Fruit fly (Drosophila melanogaster) whole organism, wandering third instar larva: ENCODE data around the gene CG12426.

Source experiments
- CG32264 ChIP-seq: fragments of 200-800 bp; sonication (Bioruptor generic); optimal IDR thresholded peaks from 2 replicates; lab custom pipeline; 2016; ENCODE audit warnings: missing biosample characterization, missing genetic modification characterization
- CG9705 ChIP-seq: fragments of 200-800 bp; sonication (Bioruptor generic); optimal IDR thresholded peaks from 2 replicates; lab custom pipeline; 2018; ENCODE audit warnings: missing biosample characterization, mild to moderate bottlenecking, missing genetic modification characterization
- CrebA ChIP-seq: fragments of 200-800 bp; sonication (Bioruptor generic); optimal IDR thresholded peaks from 2 replicates; lab custom pipeline; 2016; ENCODE audit warnings: missing biosample characterization, mild to moderate bottlenecking, missing genetic modification characterization, borderline replicate concordance
- Dfd ChIP-seq: fragments of >200 bp; optimal IDR thresholded peaks from 2 replicates; lab custom pipeline; 2017; ENCODE audit warnings: missing biosample characterization, missing genetic modification characterization
- Dif ChIP-seq: fragments of 200-275, 200-300 bp; sonication (Bioruptor generic); optimal IDR thresholded peaks from 2 replicates; lab custom pipeline; 2018; ENCODE audit warnings: missing biosample characterization, missing genetic modification characterization; ENCODE audit not compliant: partially characterized antibody
- GATAd ChIP-seq: sonication (Bioruptor generic); optimal IDR thresholded peaks from 2 replicates; lab custom pipeline; 2016; ENCODE audit warnings: missing biosample characterization, missing genetic modification characterization
- HLH106 ChIP-seq: fragments of 200-800 bp; optimal IDR thresholded peaks from 3 replicates; lab custom pipeline; 2019; ENCODE audit warnings: missing biosample characterization, mild to moderate bottlenecking, missing genetic modification characterization, moderate library complexity
- Hr78 ChIP-seq: fragments of >200 bp; optimal IDR thresholded peaks from 2 replicates; lab custom pipeline; 2017; ENCODE audit warnings: missing biosample characterization, missing genetic modification characterization
- Hr83 ChIP-seq: fragments of 200-300 bp; sonication (Bioruptor generic); optimal IDR thresholded peaks from 2 replicates; lab custom pipeline; 2016; ENCODE audit warnings: missing biosample characterization, mild to moderate bottlenecking, missing genetic modification characterization, moderate library complexity; ENCODE audit not compliant: poor library complexity, severe bottlenecking
- Myc ChIP-seq: fragments of >200 bp; optimal IDR thresholded peaks from 2 replicates; lab custom pipeline; 2017
- N ChIP-seq: fragments of >200 bp; optimal IDR thresholded peaks from 2 replicates; lab custom pipeline; 2018; ENCODE audit warnings: missing biosample characterization, missing external identifiers, missing genetic modification characterization
- OdsH ChIP-seq: fragments of 200-800 bp; sonication (Bioruptor generic); optimal IDR thresholded peaks from 2 replicates; lab custom pipeline; 2016; ENCODE audit warnings: missing biosample characterization, mild to moderate bottlenecking, missing genetic modification characterization
- Rel ChIP-seq, 2 experiments: fragments of 200-800 bp; sonication (Bioruptor generic) in 1 of 2; optimal IDR thresholded peaks; 2 replicates in 1 of 2; 3 replicates in 1 of 2; lab custom pipeline; 2016 to 2019; ENCODE audit warnings: mild to moderate bottlenecking in 2 of 2, missing biosample characterization in 2 of 2, missing genetic modification characterization in 2 of 2, moderate library complexity in 1 of 2
- Sp1 ChIP-seq: fragments of 200-800 bp; sonication (Bioruptor generic); optimal IDR thresholded peaks from 3 replicates; lab custom pipeline; 2019; ENCODE audit warnings: missing biosample characterization, mild to moderate bottlenecking, missing genetic modification characterization, moderate library complexity
- Vsx2 ChIP-seq: fragments of 200-300, 225-300 bp; sonication (Bioruptor generic); optimal IDR thresholded peaks from 2 replicates; lab custom pipeline; 2018; ENCODE audit warnings: missing biosample characterization, missing genetic modification characterization; ENCODE audit not compliant: partially characterized antibody
- brk ChIP-seq: fragments of 200-800 bp; sonication (Bioruptor generic); optimal IDR thresholded peaks from 2 replicates; lab custom pipeline; 2016; ENCODE audit warnings: missing biosample characterization, mild to moderate bottlenecking, missing genetic modification characterization
- dl ChIP-seq, 2 experiments: fragments of 175-275, 200-275 bp in 1 of 2; fragments of 200-275 bp in 1 of 2; sonication (Bioruptor generic); optimal IDR thresholded peaks; lab custom pipeline; 2018; ENCODE audit warnings: mild to moderate bottlenecking in 2 of 2, missing biosample characterization in 2 of 2, missing genetic modification characterization in 2 of 2, moderate library complexity in 2 of 2; ENCODE audit not compliant: partially characterized antibody in 2 of 2, insufficient read depth in 1 of 2
- dsf ChIP-seq: sonication (Bioruptor generic); optimal IDR thresholded peaks from 2 replicates; lab custom pipeline; 2016; ENCODE audit warnings: missing biosample characterization, missing genetic modification characterization, borderline replicate concordance
- ey ChIP-seq: fragments of 200-800 bp; sonication (Bioruptor generic); optimal IDR thresholded peaks from 2 replicates; lab custom pipeline; 2016; ENCODE audit warnings: missing biosample characterization, missing genetic modification characterization
- foxo ChIP-seq, 2 experiments: fragments of 200-800 bp; sonication (Bioruptor generic); optimal IDR thresholded peaks; 2 replicates in 1 of 2; 3 replicates in 1 of 2; lab custom pipeline; 2016 to 2017; ENCODE audit warnings: missing biosample characterization in 2 of 2, missing genetic modification characterization in 2 of 2
- fru ChIP-seq: fragments of 200-800 bp; sonication (Bioruptor generic); optimal IDR thresholded peaks from 3 replicates; lab custom pipeline; 2016; ENCODE audit warnings: missing biosample characterization, mild to moderate bottlenecking, missing genetic modification characterization
- h ChIP-seq: fragments of 200-800 bp; sonication (Bioruptor generic); optimal IDR thresholded peaks from 3 replicates; lab custom pipeline; 2016; ENCODE audit warnings: missing biosample characterization, mild to moderate bottlenecking, missing genetic modification characterization
- jim ChIP-seq: fragments of 175-275, 200-325 bp; sonication (Bioruptor generic); optimal IDR thresholded peaks from 2 replicates; lab custom pipeline; 2016; ENCODE audit warnings: missing biosample characterization, mild to moderate bottlenecking, missing genetic modification characterization
- lola ChIP-seq: fragments of >200 bp; optimal IDR thresholded peaks from 2 replicates; lab custom pipeline; 2017; ENCODE audit warnings: missing biosample characterization, missing genetic modification characterization
- pan ChIP-seq: fragments of >200 bp; optimal IDR thresholded peaks from 2 replicates; lab custom pipeline; 2017
- psq ChIP-seq: fragments of 200-800 bp; sonication (Bioruptor generic); optimal IDR thresholded peaks from 3 replicates; lab custom pipeline; 2017; ENCODE audit warnings: missing biosample characterization, mild to moderate bottlenecking, missing genetic modification characterization, moderate library complexity
- rgr ChIP-seq: fragments of 200-800 bp; sonication (Bioruptor generic); optimal IDR thresholded peaks from 3 replicates; lab custom pipeline; 2016; ENCODE audit warnings: missing biosample characterization, mild to moderate bottlenecking, missing genetic modification characterization
- sage ChIP-seq: fragments of 200-800 bp; sonication (Bioruptor generic); optimal IDR thresholded peaks from 2 replicates; lab custom pipeline; 2016; ENCODE audit warnings: missing biosample characterization, mild to moderate bottlenecking, missing genetic modification characterization
- sv ChIP-seq: fragments of 200-800 bp; sonication (Bioruptor generic); optimal IDR thresholded peaks from 3 replicates; lab custom pipeline; 2016; ENCODE audit warnings: missing biosample characterization, missing genetic modification characterization
- tai ChIP-seq: sonication (Bioruptor generic); optimal IDR thresholded peaks from 2 replicates; lab custom pipeline; 2016; ENCODE audit warnings: missing biosample characterization, missing genetic modification characterization
- usp ChIP-seq: fragments of >200 bp; optimal IDR thresholded peaks from 2 replicates; lab custom pipeline; 2017; ENCODE audit warnings: missing biosample characterization, missing genetic modification characterization
- woc ChIP-seq: sonication (Bioruptor generic); optimal IDR thresholded peaks from 2 replicates; lab custom pipeline; 2016; ENCODE audit warnings: missing biosample characterization, mild to moderate bottlenecking, missing genetic modification characterization

The CG12426 gene

dm6 chr3R:27888110-27888509, 15.9 kb upstream of the CG12426 start:
- TF ChIP-seq Rel (GFP tag; optimal IDR thresholded peaks at IDR 0.05; lab: Kevin White, UChicago) (no peak), Rel (tag; optimal IDR thresholded peaks at IDR 0.05; lab: Kevin White, UChicago) (no peak), Hr83 (GFP tag; lab: Kevin White, UChicago) (no peak), HLH106 (tag; lab: Kevin White, UChicago) (no peak), foxo (GFP tag; optimal IDR thresholded peaks at IDR 0.05; lab: Kevin White, UChicago) (no peak), psq (GFP tag; lab: Kevin White, UChicago) (no peak), CG9705 (GFP tag; lab: Kevin White, UChicago) (no peak), CrebA (GFP tag; lab: Kevin White, UChicago) (no peak), usp (no peak), jim (GFP tag; lab: Kevin White, UChicago) (no peak), CG32264 (no peak), Dif (GFP tag; lab: Kevin White, UChicago) (no peak), brk (GFP tag; lab: Kevin White, UChicago) (no peak), Dfd (no peak)

- TF ChIP-seq HLH106 (tag; lab: Kevin White, UChicago), result no peak
- TF ChIP-seq foxo (GFP tag; optimal IDR thresholded peaks at IDR 0.05; lab: Kevin White, UChicago), result no peak
- TF ChIP-seq woc (GFP tag; lab: Kevin White, UChicago), result no peak
- TF ChIP-seq Vsx2 (GFP tag; lab: Kevin White, UChicago), result no peak
- no peak for TF ChIP-seq Rel (GFP tag; optimal IDR thresholded peaks at IDR 0.05; lab: Kevin White, UChicago)
- TF ChIP-seq Rel (tag; optimal IDR thresholded peaks at IDR 0.05; lab: Kevin White, UChicago), result no peak
- no peak for TF ChIP-seq sv
- TF ChIP-seq Dfd, result no peak
- no peak for TF ChIP-seq N (GFP tag; lab: Kevin White, UChicago)
- TF ChIP-seq psq (GFP tag; lab: Kevin White, UChicago), result no peak
- TF ChIP-seq rgr (GFP tag; lab: Kevin White, UChicago), result no peak
- no peak for TF ChIP-seq h (GFP tag; lab: Kevin White, UChicago)
- no peak for TF ChIP-seq CG32264
- TF ChIP-seq CG9705 (GFP tag; lab: Kevin White, UChicago), result no peak
- TF ChIP-seq, all 38 proteins: peak for 0
Measured at dm6 chr3R:27845650-27846049, 26.5 kb downstream of the CG12426 start, which contains the start of gene Or98a. Or98a (plus strand) TSS chr3R:27845950.

- no peak for TF ChIP-seq Vsx2 (GFP tag; lab: Kevin White, UChicago)
- TF ChIP-seq Myc (lab: Kevin White, UChicago), result no peak
- no peak for TF ChIP-seq h (GFP tag; lab: Kevin White, UChicago)
- TF ChIP-seq Hr83 (GFP tag; lab: Kevin White, UChicago), result no peak
- no peak for TF ChIP-seq ey (GFP tag; lab: Kevin White, UChicago)
- no peak for TF ChIP-seq brk (GFP tag; lab: Kevin White, UChicago)
- no peak for TF ChIP-seq psq (GFP tag; lab: Kevin White, UChicago)
- no peak for TF ChIP-seq HLH106 (tag; lab: Kevin White, UChicago)
- TF ChIP-seq rgr (GFP tag; lab: Kevin White, UChicago), result no peak
- TF ChIP-seq dl (GFP tag; optimal IDR thresholded peaks at IDR 0.05; lab: Kevin White, UChicago; ENCODE audit: insufficient read depth in 1 of 2, partially characterized antibody in 2 of 2), result no peak
- TF ChIP-seq fru (GFP tag; lab: Kevin White, UChicago), result no peak
- TF ChIP-seq foxo (GFP tag; optimal IDR thresholded peaks at IDR 0.05; lab: Kevin White, UChicago), result no peak
- no peak for TF ChIP-seq sv
- TF ChIP-seq dsf (GFP tag; lab: Kevin White, UChicago), result no peak
- no peak for TF ChIP-seq usp
- TF ChIP-seq CG32264, result no peak
- no peak for TF ChIP-seq woc (GFP tag; lab: Kevin White, UChicago)
- no peak for TF ChIP-seq GATAd (GFP tag; lab: Kevin White, UChicago)
- TF ChIP-seq, all 38 proteins: peak for 0
Measured at dm6 chr3R:27843809-27844208, 28.4 kb downstream of the CG12426 start.

dm6 chr3R:27826188-27826587, 46.0 kb downstream of the CG12426 start:
- no peak for TF ChIP-seq dsf (GFP tag; lab: Kevin White, UChicago)
- TF ChIP-seq h (GFP tag; lab: Kevin White, UChicago), result peak; percentile 24
- TF ChIP-seq pan (lab: Kevin White, UChicago), result no peak
- TF ChIP-seq sage (GFP tag; lab: Kevin White, UChicago), result no peak
- no peak for TF ChIP-seq rgr (GFP tag; lab: Kevin White, UChicago)
- no peak for TF ChIP-seq woc (GFP tag; lab: Kevin White, UChicago)
- TF ChIP-seq psq (GFP tag; lab: Kevin White, UChicago), result no peak
- no peak for TF ChIP-seq Myc (lab: Kevin White, UChicago)
- TF ChIP-seq ey (GFP tag; lab: Kevin White, UChicago), result peak; percentile 10
- TF ChIP-seq lola (GFP tag; lab: Kevin White, UChicago), result no peak
- TF ChIP-seq sv, result no peak
- no peak for TF ChIP-seq Hr78
- no peak for TF ChIP-seq Dfd
- TF ChIP-seq HLH106 (tag; lab: Kevin White, UChicago), result peak; percentile 11
- TF ChIP-seq Rel (GFP tag; optimal IDR thresholded peaks at IDR 0.05; lab: Kevin White, UChicago), result no peak
- TF ChIP-seq Rel (tag; optimal IDR thresholded peaks at IDR 0.05; lab: Kevin White, UChicago), result no peak
- peak; percentile 27 for TF ChIP-seq OdsH (GFP tag; lab: Kevin White, UChicago)
- TF ChIP-seq GATAd (GFP tag; lab: Kevin White, UChicago), result no peak
- TF ChIP-seq foxo (GFP tag; optimal IDR thresholded peaks at IDR 0.05; lab: Kevin White, UChicago), result peak in 1 of 2 experiments; percentile 38
- TF ChIP-seq CrebA (GFP tag; lab: Kevin White, UChicago), result no peak
- no peak for TF ChIP-seq N (GFP tag; lab: Kevin White, UChicago)
- peak; percentile 11 for TF ChIP-seq Sp1
- TF ChIP-seq fru (GFP tag; lab: Kevin White, UChicago), result peak; percentile 27
- TF ChIP-seq tai (GFP tag; lab: Kevin White, UChicago), result no peak
- TF ChIP-seq jim (GFP tag; lab: Kevin White, UChicago), result no peak
